Worm (Caenorhabditis elegans): Measurements from ENCODE around the gene T05H10.4.
A peak's percentile ranks its signal among the peaks of the same experiment; 100 is the strongest.

- peak in 1 of 3 experiments; percentile 43 for TF ChIP-seq elt-3 (tag; optimal IDR thresholded peaks at IDR 0.05)
- no peak for TF ChIP-seq ceh-82 (tag; optimal IDR thresholded peaks at IDR 0.05)
- no peak for TF ChIP-seq nhr-237 (tag; optimal IDR thresholded peaks at IDR 0.05)
- TF ChIP-seq nhr-11 (tag; optimal IDR thresholded peaks at IDR 0.05) = no peak
- TF ChIP-seq ztf-11 (tag; optimal IDR thresholded peaks at IDR 0.05) = no peak
- peak; percentile 54 for TF ChIP-seq lin-15B (tag; optimal IDR thresholded peaks at IDR 0.05)
- TF ChIP-seq ceh-28 (tag; optimal IDR thresholded peaks at IDR 0.05) = no peak
- no peak for TF ChIP-seq aly-2 (tag; optimal IDR thresholded peaks at IDR 0.05)
- TF ChIP-seq pqm-1 (tag; optimal IDR thresholded peaks at IDR 0.05) = peak; percentile 65
- peak; percentile 71 for TF ChIP-seq nhr-25 (tag; optimal IDR thresholded peaks at IDR 0.05)
These were observed 38.6 kb downstream of the T05H10.4 start for ce11 chrII:8091528-8091927.

Measured in whole organism, L3 larva.